Fruit fly (Drosophila melanogaster) whole organism, embryonic: ENCODE results near the gene CG33287.

Experiments
- BEAF-32 ChIP-seq: fragments of 200-800 bp; sonication (Bioruptor generic); optimal IDR thresholded peaks from 3 replicates; lab custom pipeline; 2017; ENCODE audit warnings: missing biosample characterization, missing genetic modification characterization, mild to moderate bottlenecking, moderate library complexity, missing genetic modification reagents
- Blimp-1 ChIP-seq: fragments of 200-800 bp; sonication (Bioruptor generic); optimal IDR thresholded peaks from 3 replicates; lab custom pipeline; 2018; ENCODE audit warnings: missing biosample characterization, missing genetic modification characterization, mild to moderate bottlenecking, moderate library complexity, missing genetic modification reagents
- CG10431 ChIP-seq: fragments of 200-800 bp; sonication (Bioruptor generic); optimal IDR thresholded peaks from 3 replicates; lab custom pipeline; 2018; ENCODE audit warnings: missing biosample characterization, mild to moderate bottlenecking, missing genetic modification characterization
- CG11456 ChIP-seq: fragments of 200-800 bp; sonication (Bioruptor generic); IDR thresholded peaks from 3 replicates; pipeline ENCODE4 v1.3.6; 2022; ENCODE audit warnings: missing biosample characterization, missing genetic modification characterization
- CG11504 ChIP-seq: fragments of 200-800 bp; sonication (Bioruptor generic); optimal IDR thresholded peaks from 3 replicates; lab custom pipeline; 2019; ENCODE audit warnings: missing biosample characterization, mild to moderate bottlenecking, missing genetic modification characterization, moderate library complexity
- CG12769 ChIP-seq: fragments of 200-800 bp; sonication (Bioruptor generic); optimal IDR thresholded peaks from 2 replicates; lab custom pipeline; 2019; ENCODE audit warnings: missing biosample characterization, mild to moderate bottlenecking, missing genetic modification characterization, moderate library complexity
- CG14710 ChIP-seq: fragments of 200-800 bp; sonication (Bioruptor generic); optimal IDR thresholded peaks from 3 replicates; lab custom pipeline; 2019; ENCODE audit warnings: missing biosample characterization, mild to moderate bottlenecking, missing genetic modification characterization, moderate library complexity
- CG17328 ChIP-seq: fragments of 200-800 bp; sonication (Bioruptor generic); IDR thresholded peaks from 2 replicates; pipeline ENCODE4 v1.3.6; 2022; ENCODE audit warnings: missing biosample characterization, missing genetic modification characterization
- CG17385 ChIP-seq: fragments of 200-800 bp; sonication (Bioruptor generic); optimal IDR thresholded peaks from 3 replicates; lab custom pipeline; 2018; ENCODE audit warnings: missing biosample characterization, mild to moderate bottlenecking, missing genetic modification characterization
- CG18476 ChIP-seq: fragments of 200-800 bp; sonication (Bioruptor generic); optimal IDR thresholded peaks from 2 replicates; lab custom pipeline; 2016; ENCODE audit warnings: missing biosample characterization, mild to moderate bottlenecking, missing genetic modification characterization
- CG30431 ChIP-seq: fragments of 200-800 bp; sonication (Bioruptor generic); optimal IDR thresholded peaks from 2 replicates; lab custom pipeline; 2017; ENCODE audit warnings: missing biosample characterization, missing genetic modification characterization
- CG3847 ChIP-seq: fragments of 200-800 bp; sonication (Bioruptor generic); IDR thresholded peaks from 2 replicates; pipeline ENCODE4 v1.3.6; 2022; ENCODE audit warnings: missing biosample characterization, missing genetic modification characterization
- CG4282 ChIP-seq: fragments of 200-800 bp; sonication (Bioruptor generic); optimal IDR thresholded peaks from 2 replicates; lab custom pipeline; 2016; ENCODE audit warnings: missing biosample characterization, missing genetic modification characterization
- CG6272 ChIP-seq: fragments of 200-800 bp; sonication (Bioruptor generic); IDR thresholded peaks from 2 replicates; pipeline ENCODE4 v1.3.6; 2022; ENCODE audit warnings: missing biosample characterization, missing genetic modification characterization
- CG6654 ChIP-seq: fragments of 200-800 bp; sonication (Bioruptor generic); optimal IDR thresholded peaks from 2 replicates; lab custom pipeline; 2017; ENCODE audit warnings: missing biosample characterization, mild to moderate bottlenecking, missing genetic modification characterization
- CG6813 ChIP-seq: fragments of 200-800 bp; sonication (Bioruptor generic); optimal IDR thresholded peaks from 2 replicates; lab custom pipeline; 2017; ENCODE audit warnings: missing biosample characterization, missing genetic modification characterization, mild to moderate bottlenecking, moderate library complexity, missing genetic modification reagents
- Chrac-16 ChIP-seq: fragments of 200-800 bp; sonication (Bioruptor generic); optimal IDR thresholded peaks from 3 replicates; lab custom pipeline; 2016; ENCODE audit warnings: missing biosample characterization, missing genetic modification characterization
- D ChIP-seq, 2 experiments: fragments of 200-800 bp in 1 of 2; fragments of >200 bp in 1 of 2; sonication (Bioruptor generic) in 1 of 2; optimal IDR thresholded peaks; 2 replicates in 1 of 2; 3 replicates in 1 of 2; lab custom pipeline; 2017; ENCODE audit warnings: mild to moderate bottlenecking in 1 of 2, missing biosample characterization in 1 of 2, missing genetic modification characterization in 1 of 2, missing genetic modification reagents in 1 of 2
- D19A ChIP-seq: fragments of 200-800 bp; optimal IDR thresholded peaks from 3 replicates; lab custom pipeline; 2019; ENCODE audit warnings: missing biosample characterization, mild to moderate bottlenecking, missing genetic modification characterization, moderate library complexity
- Dp ChIP-seq: fragments of 200-800 bp; sonication (Bioruptor generic); optimal IDR thresholded peaks from 2 replicates; lab custom pipeline; 2018; ENCODE audit warnings: missing biosample characterization, mild to moderate bottlenecking, missing genetic modification characterization, moderate library complexity
- Dref ChIP-seq: fragments of 200-800 bp; sonication (Bioruptor generic); IDR thresholded peaks from 2 replicates; pipeline ENCODE4 v1.3.6; 2022; ENCODE audit warnings: missing biosample characterization, missing genetic modification characterization
- Elba2 ChIP-seq: fragments of 200-800 bp; sonication (Bioruptor generic); optimal IDR thresholded peaks from 3 replicates; lab custom pipeline; 2016; ENCODE audit warnings: missing biosample characterization, missing genetic modification characterization
- Gug ChIP-seq: fragments of 200-800 bp; sonication (Bioruptor generic); IDR thresholded peaks from 4 replicates; pipeline ENCODE4 v1.3.6; 2022; ENCODE audit warnings: missing biosample characterization, missing genetic modification characterization
- Hmr ChIP-seq: fragments of 200-800 bp; sonication (Bioruptor generic); optimal IDR thresholded peaks from 3 replicates; lab custom pipeline; 2017; ENCODE audit warnings: mild to moderate bottlenecking, missing biosample characterization, missing genetic modification reagents, missing genetic modification characterization
- Lhr ChIP-seq: fragments of 200-800 bp; sonication (Bioruptor generic); optimal IDR thresholded peaks from 3 replicates; lab custom pipeline; 2017; ENCODE audit warnings: mild to moderate bottlenecking, missing biosample characterization, missing genetic modification reagents, missing genetic modification characterization
- Med ChIP-seq: fragments of 200-800 bp; sonication (Bioruptor generic); peaks from one replicate; lab custom pipeline; 2016; ENCODE audit warnings: missing biosample characterization, missing genetic modification characterization, mild to moderate bottlenecking, inconsistent platforms, moderate library complexity
- Oaz ChIP-seq: fragments of 200-800 bp; sonication (Bioruptor generic); IDR thresholded peaks from 2 replicates; pipeline ENCODE4 v1.3.6; 2022; ENCODE audit warnings: missing biosample characterization, missing genetic modification characterization
- Oli ChIP-seq: fragments of 200-800 bp; sonication (Bioruptor generic); optimal IDR thresholded peaks from 2 replicates; lab custom pipeline; 2018; ENCODE audit warnings: missing biosample characterization, mild to moderate bottlenecking, missing genetic modification characterization, moderate library complexity
- Ptx1 ChIP-seq: fragments of 200-800 bp; sonication (Bioruptor generic); IDR thresholded peaks from 2 replicates; pipeline ENCODE4 v1.3.6; 2022; ENCODE audit warnings: missing biosample characterization, missing genetic modification characterization
- ab ChIP-seq: fragments of 200-800 bp; sonication (Bioruptor generic); optimal IDR thresholded peaks from 2 replicates; lab custom pipeline; 2016; ENCODE audit warnings: missing biosample characterization, missing genetic modification characterization
- ap ChIP-seq: fragments of 200-800 bp; sonication (Bioruptor generic); IDR thresholded peaks from 2 replicates; pipeline ENCODE4 v1.3.6; 2022; ENCODE audit warnings: missing biosample characterization, missing genetic modification characterization
- ase ChIP-seq: fragments of 200-800 bp; sonication (Bioruptor generic); IDR thresholded peaks from 3 replicates; pipeline ENCODE4 v1.3.6; 2022; ENCODE audit warnings: missing biosample characterization, missing genetic modification characterization
- cas ChIP-seq: fragments of 200-800 bp; sonication (Bioruptor generic); IDR thresholded peaks from 2 replicates; pipeline ENCODE4 v1.3.6; 2022; ENCODE audit warnings: missing biosample characterization, missing genetic modification characterization
- chinmo ChIP-seq: fragments of 200-800 bp; sonication (Bioruptor generic); IDR thresholded peaks from 4 replicates; pipeline ENCODE4 v1.3.6; 2022; ENCODE audit warnings: missing biosample characterization, missing genetic modification characterization; ENCODE audit not compliant: partially characterized antibody
- chm ChIP-seq: fragments of 200-800 bp; sonication (Bioruptor generic); IDR thresholded peaks from 2 replicates; pipeline ENCODE4 v1.3.6; 2022; ENCODE audit warnings: missing biosample characterization, missing genetic modification characterization
- corto ChIP-seq: fragments of 200-800 bp; sonication (Bioruptor generic); optimal IDR thresholded peaks from 2 replicates; lab custom pipeline; 2016; ENCODE audit warnings: missing biosample characterization, mild to moderate bottlenecking, missing genetic modification characterization, moderate library complexity
- dmrt99B ChIP-seq: fragments of 200-800 bp; sonication (Bioruptor generic); optimal IDR thresholded peaks from 2 replicates; lab custom pipeline; 2018; ENCODE audit warnings: missing biosample characterization, mild to moderate bottlenecking, missing genetic modification characterization, moderate library complexity
- dpn ChIP-seq, 2 experiments: fragments of 200-800 bp; sonication (Bioruptor generic); optimal IDR thresholded peaks; 3 replicates each; lab custom pipeline; 2016; ENCODE audit warnings: missing biosample characterization in 2 of 2, missing genetic modification characterization in 2 of 2
- ind ChIP-seq: fragments of 200-800 bp; sonication (Bioruptor generic); optimal IDR thresholded peaks from 3 replicates; lab custom pipeline; 2016; ENCODE audit warnings: missing biosample characterization, missing genetic modification characterization
- lola ChIP-seq, 3 experiments: fragments of >200 bp in 2 of 3; fragments of 200-800 bp in 1 of 3; sonication (Bioruptor generic) in 1 of 3; optimal IDR thresholded peaks; 2 replicates each; lab custom pipeline; 2017 to 2019; ENCODE audit warnings: missing biosample characterization in 3 of 3, missing genetic modification characterization in 3 of 3, mild to moderate bottlenecking in 1 of 3, moderate library complexity in 1 of 3
- luna ChIP-seq: fragments of 200-800 bp; sonication (Bioruptor generic); optimal IDR thresholded peaks from 2 replicates; lab custom pipeline; 2016; ENCODE audit warnings: missing biosample characterization, missing genetic modification characterization
- mirr ChIP-seq: fragments of 200-800 bp; sonication (Bioruptor generic); optimal IDR thresholded peaks from 3 replicates; lab custom pipeline; 2018; ENCODE audit warnings: missing biosample characterization, mild to moderate bottlenecking, missing genetic modification characterization
- sens ChIP-seq: fragments of 200-800 bp; sonication (Bioruptor generic); peaks from one replicate; lab custom pipeline; 2016; ENCODE audit warnings: missing biosample characterization, missing genetic modification characterization
- seq ChIP-seq: fragments of 200-800 bp; sonication (Bioruptor generic); IDR thresholded peaks from 2 replicates; pipeline ENCODE4 v1.3.6; 2022; ENCODE audit warnings: missing biosample characterization, missing genetic modification characterization
- sug ChIP-seq: fragments of 200-800 bp; optimal IDR thresholded peaks from 2 replicates; lab custom pipeline; 2019; ENCODE audit warnings: missing biosample characterization, mild to moderate bottlenecking, missing genetic modification characterization, moderate library complexity
- trem ChIP-seq: fragments of 200-800 bp; optimal IDR thresholded peaks from 3 replicates; lab custom pipeline; 2019; ENCODE audit warnings: missing biosample characterization, mild to moderate bottlenecking, missing genetic modification characterization, moderate library complexity
- trh ChIP-seq: fragments of 200-800 bp; sonication (Bioruptor generic); optimal IDR thresholded peaks from 2 replicates; lab custom pipeline; 2016; ENCODE audit warnings: missing biosample characterization, missing genetic modification characterization
- tup ChIP-seq: fragments of 200-800 bp; sonication (Bioruptor generic); optimal IDR thresholded peaks from 2 replicates; lab custom pipeline; 2016; ENCODE audit warnings: missing biosample characterization, mild to moderate bottlenecking, missing genetic modification characterization, moderate library complexity
- vfl ChIP-seq: fragments of 200-800 bp; sonication (Bioruptor generic); optimal IDR thresholded peaks from 2 replicates; lab custom pipeline; 2016; ENCODE audit warnings: missing biosample characterization, missing genetic modification characterization
- vvl ChIP-seq: fragments of 200-800 bp; sonication (Bioruptor generic); IDR thresholded peaks from 2 replicates; pipeline ENCODE4 v1.3.6; 2022; ENCODE audit warnings: missing biosample characterization, missing genetic modification characterization

The CG33287 gene

DNA sequence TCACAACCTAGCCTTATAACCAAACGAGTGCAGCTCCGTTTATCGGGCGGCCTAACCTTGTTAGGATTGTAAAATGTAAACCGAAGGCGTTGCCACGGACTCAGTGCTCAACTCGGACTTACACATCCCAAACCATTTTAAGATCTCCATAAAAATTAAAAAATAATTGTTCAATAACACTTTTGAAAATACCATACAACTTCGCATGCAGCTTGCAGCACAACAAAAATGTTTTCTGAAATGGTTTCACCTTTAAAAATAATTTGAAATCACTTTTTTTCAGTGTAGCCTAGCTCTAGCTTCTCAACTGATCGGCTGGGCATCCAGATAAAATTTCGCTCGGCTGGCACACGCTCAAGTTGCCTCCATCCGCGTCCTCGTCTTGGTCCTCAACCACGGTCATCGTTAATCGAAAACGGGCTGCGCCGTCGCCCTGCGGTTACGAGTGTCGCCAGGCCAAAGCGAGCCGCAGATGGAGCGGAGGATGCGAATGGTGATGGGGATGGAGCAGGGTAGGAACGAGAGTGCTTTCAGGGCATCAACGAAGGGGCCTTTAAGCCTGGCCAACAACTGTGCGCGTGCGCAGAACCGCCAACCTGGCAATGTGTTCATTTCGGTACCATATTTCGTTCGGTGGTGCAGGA lies 18.9 kb downstream of the CG33287 start (continued):
- TF ChIP-seq CG17328 (GFP tag; lab: Robert Waterston, UW) (no peak), chm (no peak), cas (GFP tag; lab: Robert Waterston, UW) (no peak), ap (GFP tag; lab: Robert Waterston, UW) (no peak), luna (GFP tag; lab: Kevin White, UChicago) (no peak), sens (GFP tag; lab: Kevin White, UChicago) (peak; percentile 49), Lhr (GFP tag; lab: Kevin White, UChicago) (no peak), CG11456 (no peak; the same call in 2 of the 3 replicates), Chrac-16 (no peak), dpn (GFP tag; optimal IDR thresholded peaks at IDR 0.05; lab: Kevin White, UChicago) (no peak), chinmo (no peak), ind (GFP tag; lab: Kevin White, UChicago) (no peak), tup (GFP tag; lab: Kevin White, UChicago) (no peak), Elba2 (GFP tag; lab: Kevin White, UChicago) (no peak), corto (peak; percentile 24), vfl (GFP tag; lab: Kevin White, UChicago) (no peak), Blimp-1 (GFP tag; lab: Kevin White, UChicago) (no peak), ase (no peak), CG6272 (GFP tag; lab: Robert Waterston, UW) (no peak), CG12769 (tag; lab: Kevin White, UChicago) (no peak), sug (tag; lab: Kevin White, UChicago) (no peak), Dp (no peak), Med (peak; percentile 37), CG6813 (GFP tag; lab: Kevin White, UChicago) (no peak), CG18476 (GFP tag; lab: Kevin White, UChicago) (no peak), CG4282 (GFP tag; lab: Kevin White, UChicago) (no peak), trh (no peak), Oli (no peak), Oaz (GFP tag; lab: Robert Waterston, UW) (no peak), Dref (0 out of 2 replicates have a peak, but pooled peaks have one; percentile 15), ab (GFP tag; lab: Kevin White, UChicago) (no peak), CG10431 (GFP tag; lab: Kevin White, UChicago) (no peak)
- TF ChIP-seq, all 482 proteins: peak for 11

DNA sequence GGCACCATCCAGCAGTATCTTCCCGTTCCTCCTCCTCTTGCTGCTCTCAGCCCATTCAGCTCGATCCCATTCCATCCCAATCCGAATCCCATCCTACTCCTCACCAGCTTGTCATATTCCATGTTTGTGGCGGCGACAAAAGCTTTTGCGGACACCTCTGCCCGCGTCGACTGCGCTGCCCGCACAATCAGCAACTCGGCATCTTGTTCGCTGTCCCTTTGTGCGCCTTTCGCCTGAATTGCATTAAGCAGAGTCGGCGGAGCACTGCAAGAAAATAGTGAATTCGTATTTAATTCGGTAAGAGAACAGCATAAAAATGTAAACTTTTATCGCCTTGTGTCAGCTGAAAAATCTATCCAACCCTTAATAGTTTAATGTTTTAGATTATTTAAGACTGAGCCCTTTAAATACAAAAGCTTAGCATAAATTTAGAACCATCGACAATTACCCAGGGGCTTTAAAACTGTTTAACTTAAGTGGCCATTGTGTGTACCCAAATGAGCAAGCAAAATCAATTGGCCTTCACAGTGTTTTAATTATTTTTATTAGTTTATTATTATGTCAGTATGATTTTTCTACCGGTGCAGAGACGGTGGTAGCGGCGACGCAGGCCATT lies 19.8 kb downstream of the CG33287 start:
- TF ChIP-seq CG14710 (tag; lab: Kevin White, UChicago) (peak; percentile 26), CG6654 (GFP tag; lab: Kevin White, UChicago) (peak; percentile 13), mirr (GFP tag; lab: Kevin White, UChicago) (no peak), Hmr (GFP tag; lab: Kevin White, UChicago) (no peak), lola (GFP tag; optimal IDR thresholded peaks at IDR 0.05; lab: Kevin White, UChicago) (peak in 1 of 3 experiments; percentile 42), CG11504 (peak; percentile 55), CG3847 (GFP tag; lab: Robert Waterston, UW) (no peak), seq (GFP tag; lab: Robert Waterston, UW) (no peak), CG30431 (GFP tag; lab: Kevin White, UChicago) (peak; percentile 12), D19A (peak; percentile 4), Oli (peak; percentile 28), Gug (GFP tag; lab: Robert Waterston, UW) (no peak), dmrt99B (peak; percentile 27), vvl (GFP tag; lab: Robert Waterston, UW) (peak; percentile 13; the same call in 1 of the 2 replicates), BEAF-32 (GFP tag; lab: Kevin White, UChicago) (no peak), D (optimal IDR thresholded peaks at IDR 0.05; lab: Kevin White, UChicago) (no peak), D (GFP tag; optimal IDR thresholded peaks at IDR 0.05; lab: Kevin White, UChicago) (peak; percentile 51), CG17385 (GFP tag; lab: Kevin White, UChicago) (no peak), Ptx1 (GFP tag; lab: Robert Waterston, UW) (no peak), trem (peak; percentile 16)
